Worm (Caenorhabditis elegans): Measurements from ENCODE around the gene srw-83.

ce11 chrV:18444118-18444517 is 17.7 kb downstream of the srw-83 start, which contains the start of gene ZK228.1:
- TF ChIP-seq him-1 (tag; optimal IDR thresholded peaks at IDR 0.05) (no peak), dao-5 (tag; optimal IDR thresholded peaks at IDR 0.05) (no peak)
